Worm (Caenorhabditis elegans): ENCODE measurements around the gene K01B6.4.

K01B6.4 gene

DNA sequence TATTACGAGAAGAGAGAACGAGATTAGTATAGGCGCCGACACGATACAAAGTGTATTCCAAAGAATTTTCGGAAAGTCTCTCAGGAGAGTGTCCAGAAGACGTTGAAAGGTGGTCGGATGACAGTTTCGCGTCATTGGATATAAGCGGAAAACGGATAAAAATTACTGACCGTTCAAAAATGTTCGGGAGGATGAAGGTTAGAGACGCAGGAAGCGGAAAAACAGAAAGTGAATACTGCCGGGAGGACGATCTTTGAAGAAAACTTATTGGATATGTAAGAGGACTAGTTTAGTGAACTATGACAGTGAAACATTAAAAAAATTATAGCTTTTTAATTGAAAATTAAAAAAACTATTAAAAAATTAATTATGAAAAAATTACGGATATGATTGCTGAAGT, 37.8 kb upstream of the K01B6.4 start:
- TF ChIP-seq ahr-1 (tag; optimal IDR thresholded peaks at IDR 0.05): no peak
- no peak for TF ChIP-seq odd-2 (tag; optimal IDR thresholded peaks at IDR 0.05)
- no peak for TF ChIP-seq ceh-34 (tag; optimal IDR thresholded peaks at IDR 0.05)
- TF ChIP-seq pha-2 (tag; optimal IDR thresholded peaks at IDR 0.05): no peak
- no peak for TF ChIP-seq pqm-1 (tag; optimal IDR thresholded peaks at IDR 0.05)
- TF ChIP-seq pros-1 (tag; optimal IDR thresholded peaks at IDR 0.05): no peak
- no peak for TF ChIP-seq hlh-6 (tag; optimal IDR thresholded peaks at IDR 0.05)
- no peak for TF ChIP-seq ceh-31 (tag; optimal IDR thresholded peaks at IDR 0.05)

DNA sequence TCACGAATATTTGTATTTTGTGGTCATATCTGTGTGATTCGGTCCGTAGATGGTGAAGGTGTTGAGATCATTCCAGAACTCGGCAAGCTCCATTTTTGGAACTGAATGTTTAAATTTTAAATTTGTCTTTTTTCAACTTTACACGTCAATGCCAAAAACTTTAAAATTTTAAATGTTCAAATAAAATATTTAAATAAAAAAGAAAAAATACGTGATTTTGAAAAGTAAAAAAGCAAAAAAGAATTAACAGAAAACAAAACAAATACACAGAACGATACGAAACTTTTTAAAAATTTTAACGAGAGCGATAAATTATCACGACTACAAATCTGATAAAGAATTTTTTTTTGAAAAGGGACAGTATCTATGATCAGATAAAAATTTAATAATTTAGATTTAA, 36.9 kb upstream of the K01B6.4 start, which contains the start of gene elo-4:
elo-4 (minus strand) TSS at position 101 of the 400 bp plus-strand sequence.
- TF ChIP-seq gmeb-2 (tag; optimal IDR thresholded peaks at IDR 0.05) (no peak), lim-6 (tag; optimal IDR thresholded peaks at IDR 0.05) (no peak), ceh-9 (tag; optimal IDR thresholded peaks at IDR 0.05) (no peak), sox-4 (tag; optimal IDR thresholded peaks at IDR 0.05) (no peak), nfya-1 (tag; optimal IDR thresholded peaks at IDR 0.05) (no peak), ets-4 (tag; optimal IDR thresholded peaks at IDR 0.05) (no peak)

DNA sequence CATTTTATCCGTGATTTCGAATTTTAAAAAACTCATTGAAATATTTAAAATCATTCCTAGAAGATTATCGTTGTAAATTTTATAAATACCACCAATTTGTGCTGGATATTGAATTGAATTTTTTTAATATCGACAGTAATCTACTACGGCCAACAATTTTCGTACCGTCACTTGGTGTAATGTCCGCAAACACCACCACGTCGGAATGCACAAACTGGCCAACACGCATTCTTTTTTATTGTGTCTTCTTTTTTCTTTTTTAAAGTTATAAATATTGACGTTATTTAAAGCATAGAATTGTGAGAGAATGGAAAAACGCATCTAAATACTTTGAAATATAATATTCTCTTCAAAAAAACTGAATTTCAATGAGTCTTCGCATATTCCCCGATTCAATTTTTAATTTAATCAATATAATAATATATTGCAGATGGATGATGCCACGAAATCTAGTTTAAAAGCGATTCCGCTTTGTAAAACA, 33.9 kb upstream of the K01B6.4 start, which contains the start of gene ufc-1:
ufc-1 (plus strand) TSS at position 431 of the 481 bp plus-strand sequence.
- TF ChIP-seq hlh-15 (tag; optimal IDR thresholded peaks at IDR 0.05) (no peak), nhr-11 (tag; optimal IDR thresholded peaks at IDR 0.05) (no peak), fkh-10 (GFP tag; optimal IDR thresholded peaks at IDR 0.05) (no peak), ceh-24 (tag; optimal IDR thresholded peaks at IDR 0.05) (no peak), ceh-2 (tag; optimal IDR thresholded peaks at IDR 0.05) (no peak), odd-2 (tag; optimal IDR thresholded peaks at IDR 0.05) (no peak)

ce11 chrIII:9329790-9330366, 32.6 kb upstream of the K01B6.4 start, which contains the start of gene ttr-5:
Gene ttr-5 (plus strand): TSS chrIII:9330316.
- TF ChIP-seq ceh-22 (tag; optimal IDR thresholded peaks at IDR 0.05) (no peak), ttx-3 (tag; optimal IDR thresholded peaks at IDR 0.05) (no peak), nhr-232 (tag; optimal IDR thresholded peaks at IDR 0.05) (no peak), fax-1 (tag; optimal IDR thresholded peaks at IDR 0.05) (no peak), lin-11 (tag; optimal IDR thresholded peaks at IDR 0.05) (no peak), ceh-2 (tag; optimal IDR thresholded peaks at IDR 0.05) (no peak), ceh-48 (tag; optimal IDR thresholded peaks at IDR 0.05) (no peak), sox-4 (tag; optimal IDR thresholded peaks at IDR 0.05) (no peak), npax-4 (tag; optimal IDR thresholded peaks at IDR 0.05) (no peak), ceh-24 (tag; optimal IDR thresholded peaks at IDR 0.05) (no peak)

DNA sequence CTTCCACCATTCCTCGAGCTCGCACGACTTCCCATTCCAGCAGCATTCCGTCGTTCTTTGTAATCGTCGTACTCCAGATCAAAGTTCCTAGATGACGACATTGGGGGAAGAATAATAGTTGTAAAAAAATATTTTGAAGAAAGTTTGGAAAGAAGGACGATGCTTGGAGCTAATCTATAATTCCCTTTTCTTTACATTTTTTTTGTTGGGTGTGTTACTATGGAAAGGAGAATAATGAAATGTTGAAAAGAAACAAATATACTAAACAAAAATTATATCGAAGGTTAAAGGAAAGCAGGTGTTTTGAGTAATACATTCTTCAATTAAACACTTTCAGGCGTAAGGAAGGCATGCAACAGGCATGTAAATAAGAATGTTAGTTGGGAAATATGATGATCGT, 32.0 kb upstream of the K01B6.4 start, which contains the start of gene C40H1.3:
C40H1.3 (minus strand) TSS at position 101 of the 400 bp plus-strand sequence.
- no peak for TF ChIP-seq nfya-1 (tag; optimal IDR thresholded peaks at IDR 0.05)
- TF ChIP-seq rnt-1 (tag; optimal IDR thresholded peaks at IDR 0.05): no peak
- TF ChIP-seq ceh-19 (GFP tag; optimal IDR thresholded peaks at IDR 0.05): no peak
- no peak for TF ChIP-seq sdc-2 (tag; optimal IDR thresholded peaks at IDR 0.05)
- TF ChIP-seq ceh-30 (tag; optimal IDR thresholded peaks at IDR 0.05): no peak
- TF ChIP-seq pros-1 (tag; optimal IDR thresholded peaks at IDR 0.05): no peak
- TF ChIP-seq lin-11 (tag; optimal IDR thresholded peaks at IDR 0.05): no peak
- no peak for TF ChIP-seq unc-55 (GFP tag; optimal IDR thresholded peaks at IDR 0.05)
- TF ChIP-seq pha-2 (tag; optimal IDR thresholded peaks at IDR 0.05): no peak
- no peak for TF ChIP-seq hlh-13 (GFP tag; optimal IDR thresholded peaks at IDR 0.05)
- no peak for TF ChIP-seq ceh-2 (tag; optimal IDR thresholded peaks at IDR 0.05)

DNA sequence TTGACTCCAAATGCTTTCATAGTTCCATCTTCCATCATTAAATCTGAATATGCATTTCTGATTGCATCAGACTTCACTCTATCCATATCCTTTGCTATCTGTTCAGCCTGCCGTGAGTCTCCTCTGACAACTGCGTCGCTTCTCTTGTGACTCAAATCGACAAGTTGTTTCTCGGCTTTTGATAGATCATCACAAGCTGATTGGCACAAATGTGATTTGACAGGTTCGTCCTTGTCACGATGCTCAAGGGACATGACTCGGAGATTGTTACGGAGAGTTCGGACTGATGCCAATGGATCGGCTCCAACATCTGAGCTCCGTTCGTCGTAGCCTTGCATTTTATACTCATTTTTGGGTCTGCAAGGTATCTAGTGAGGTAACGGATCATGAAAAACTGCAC, 31.5 kb upstream of the K01B6.4 start:
- TF ChIP-seq unc-55 (GFP tag; optimal IDR thresholded peaks at IDR 0.05) (peak; percentile 96), ceh-18 (tag; optimal IDR thresholded peaks at IDR 0.05) (peak; percentile 23), dve-1 (tag; optimal IDR thresholded peaks at IDR 0.05) (no peak)
